Worm (Caenorhabditis elegans): ENCODE results near the gene prp-19.

DNA sequence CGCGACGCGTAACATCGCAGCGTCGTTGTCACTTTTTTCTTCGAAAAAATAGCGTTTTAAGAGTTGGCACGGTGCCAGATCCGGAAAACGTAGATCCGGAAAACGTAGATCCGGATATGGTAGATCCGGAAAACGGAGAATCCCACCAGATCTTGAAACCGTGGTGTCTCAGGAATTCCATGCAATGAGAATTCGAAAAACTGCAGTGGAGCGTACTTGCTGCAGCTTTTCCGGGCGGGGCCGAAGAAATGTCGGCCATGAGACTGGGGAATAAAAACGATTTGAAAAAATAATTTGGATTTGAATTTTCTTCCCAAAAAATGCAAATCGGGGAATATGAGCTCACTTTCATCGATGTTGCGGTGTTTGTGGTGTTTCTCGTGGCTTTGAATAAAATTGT is 625 bp upstream of the prp-19 start, which contains the start of gene K10D2.5:
- TF ChIP-seq nhr-23 (tag; optimal IDR thresholded peaks at IDR 0.05) (no peak), nhr-10 (tag; optimal IDR thresholded peaks at IDR 0.05) (peak; percentile 55), ztf-4 (tag; optimal IDR thresholded peaks at IDR 0.05) (peak; percentile 71), nhr-12 (tag; optimal IDR thresholded peaks at IDR 0.05) (no peak), nhr-77 (tag; optimal IDR thresholded peaks at IDR 0.05) (no peak), ama-1 (optimal IDR thresholded peaks at IDR 0.05) (no peak), ztf-11 (tag; optimal IDR thresholded peaks at IDR 0.05) (no peak), zag-1 (tag; optimal IDR thresholded peaks at IDR 0.05) (peak; percentile 77), egl-27 (tag; optimal IDR thresholded peaks at IDR 0.05) (peak; percentile 72), nhr-237 (tag; optimal IDR thresholded peaks at IDR 0.05) (no peak), sma-3 (GFP tag; optimal IDR thresholded peaks at IDR 0.05) (peak; percentile 95), lin-13 (GFP tag; optimal IDR thresholded peaks at IDR 0.05) (peak; percentile 94)

Data from whole organism, L2 larva.